Worm (Caenorhabditis elegans) whole organism, early embryonic: ENCODE data around the gene sem-5.

Experiments
- B0310.2 ChIP-seq: sonication (generic microtip); optimal IDR thresholded peaks from 2 replicates; lab custom pipeline; 2016; ENCODE audit warnings: mild to moderate bottlenecking, missing genetic modification characterization, missing compliant biosample characterization
- F13C5.2 ChIP-seq: sonication (generic microtip); optimal IDR thresholded peaks from 2 replicates; lab custom pipeline; 2017; ENCODE audit warnings: mild to moderate bottlenecking, missing genetic modification characterization, inconsistent platforms, missing compliant biosample characterization
- aly-1 ChIP-seq: sonication (generic microtip); optimal IDR thresholded peaks from 2 replicates; lab custom pipeline; 2016; ENCODE audit warnings: missing genetic modification characterization, missing compliant biosample characterization
- hnd-1 ChIP-seq: sonication (generic microtip); optimal IDR thresholded peaks from 2 replicates; lab custom pipeline; 2016; ENCODE audit warnings: missing genetic modification characterization, missing compliant biosample characterization
- scrt-1 ChIP-seq: fragments of 200-800 bp; sonication (Bioruptor generic); IDR thresholded peaks from 2 replicates; pipeline ENCODE4 v1.3.6; 2022; ENCODE audit warnings: missing genetic modification characterization, missing compliant biosample characterization

ce11 chrX:7962056-7962485, 548 bp upstream of the sem-5 start:
- TF ChIP-seq B0310.2: no peak
- no peak for TF ChIP-seq hnd-1 (tag; lab: Kevin White, UChicago)
- peak; percentile 60 for TF ChIP-seq aly-1 (tag; lab: Kevin White, UChicago)
- TF ChIP-seq scrt-1 (GFP tag; lab: Robert Waterston, UW): no peak
- TF ChIP-seq F13C5.2: peak; percentile 48
